Fruit fly (Drosophila melanogaster): ENCODE measurements around the gene Naa60.

The Naa60 gene

dm6 chr3L:9713828-9714536 lies 12.7 kb upstream of the Naa60 start, which contains the start of gene vsg (continued):
- TF ChIP-seq Nf-YA (GFP tag; IDR thresholded peaks at IDR 0.05) (peak; percentile 35; the same call in 1 of the 2 replicates), CG6175 (GFP tag; IDR thresholded peaks at IDR 0.05) (no peak), CG17359 (tag; optimal IDR thresholded peaks at IDR 0.05) (peak; percentile 71), az2 (GFP tag; optimal IDR thresholded peaks at IDR 0.05) (peak; percentile 83), CG14860 (GFP tag; IDR thresholded peaks at IDR 0.05; ENCODE audit: partially characterized antibody) (peak; percentile 72), sob (GFP tag; IDR thresholded peaks at IDR 0.05) (peak; percentile 79), CG17829 (tag; optimal IDR thresholded peaks at IDR 0.05) (peak; percentile 85), D19B (GFP tag; optimal IDR thresholded peaks at IDR 0.05) (peak; percentile 73), gro (GFP tag; optimal IDR thresholded peaks at IDR 0.05) (no peak), Lim3 (GFP tag; IDR thresholded peaks at IDR 0.05) (no peak), nmo (GFP tag; optimal IDR thresholded peaks at IDR 0.05) (peak; percentile 90), CG31388 (GFP tag; optimal IDR thresholded peaks at IDR 0.05) (peak; percentile 5), zf30C (GFP tag; optimal IDR thresholded peaks at IDR 0.05) (peak; percentile 13), CG6272 (GFP tag; IDR thresholded peaks at IDR 0.05) (peak; percentile 74), CG34376 (GFP tag; optimal IDR thresholded peaks at IDR 0.05) (no peak), trh (GFP tag; optimal IDR thresholded peaks at IDR 0.05) (peak; percentile 23), ranshi (GFP tag; IDR thresholded peaks at IDR 0.05) (no peak; the same call in none of the 2 replicates), pb (GFP tag; optimal IDR thresholded peaks at IDR 0.05) (no peak), pfk (GFP tag; optimal IDR thresholded peaks at IDR 0.05) (no peak), nau (GFP tag; optimal IDR thresholded peaks at IDR 0.05) (no peak), eyg (GFP tag; optimal IDR thresholded peaks at IDR 0.05) (no peak), tap (tag; optimal IDR thresholded peaks at IDR 0.05) (peak; percentile 68), CG3163 (GFP tag; optimal IDR thresholded peaks at IDR 0.05) (no peak), E2f2 (GFP tag; IDR thresholded peaks at IDR 0.05) (0 out of 2 replicates have a peak, but pooled peaks have one; percentile 31), CG10209 (GFP tag; optimal IDR thresholded peaks at IDR 0.05) (peak; percentile 82), CG2678 (tag; optimal IDR thresholded peaks at IDR 0.05) (peak; percentile 90), CG15514 (GFP tag; optimal IDR thresholded peaks at IDR 0.05) (peak; percentile 38), Hr78 (GFP tag; optimal IDR thresholded peaks at IDR 0.05) (peak in 1 of 2 experiments; percentile 56), h (optimal IDR thresholded peaks at IDR 0.05) (no peak), rib (GFP tag; IDR thresholded peaks at IDR 0.05) (no peak), Elba2 (GFP tag; optimal IDR thresholded peaks at IDR 0.05) (peak; percentile 5), HmgZ (tag; optimal IDR thresholded peaks at IDR 0.05) (peak; percentile 34), BtbVII (GFP tag; optimal IDR thresholded peaks at IDR 0.05) (peak; percentile 45), CG18619 (GFP tag; optimal IDR thresholded peaks at IDR 0.05) (peak; percentile 74), CG10543 (GFP tag; optimal IDR thresholded peaks at IDR 0.05) (peak; percentile 90), Dbx (GFP tag; IDR thresholded peaks at IDR 0.05) (peak; percentile 71; the same call in 2 of the 3 replicates), CG8944 (GFP tag; optimal IDR thresholded peaks at IDR 0.05) (no peak), Hey (tag; optimal IDR thresholded peaks at IDR 0.05) (peak; percentile 49), btn (GFP tag; optimal IDR thresholded peaks at IDR 0.05) (no peak), salm (tag; optimal IDR thresholded peaks at IDR 0.05) (peak; percentile 48), gfzf (GFP tag; optimal IDR thresholded peaks at IDR 0.05) (peak; percentile 69), jumu (GFP tag; optimal IDR thresholded peaks at IDR 0.05) (peak; percentile 19), Ptx1 (GFP tag; IDR thresholded peaks at IDR 0.05) (peak; percentile 79), ara (GFP tag; IDR thresholded peaks at IDR 0.05) (peak; percentile 33; the same call in 1 of the 2 replicates), CG10321 (GFP tag; IDR thresholded peaks at IDR 0.05) (no peak), Rx (GFP tag; IDR thresholded peaks at IDR 0.05) (no peak), CG6254 (GFP tag; optimal IDR thresholded peaks at IDR 0.05) (peak; percentile 4), CG33213 (GFP tag; optimal IDR thresholded peaks at IDR 0.05) (peak; percentile 33), odd (GFP tag; optimal IDR thresholded peaks at IDR 0.05) (peak; percentile 70), Doc2 (GFP tag; IDR thresholded peaks at IDR 0.05) (no peak)
